Worm (Caenorhabditis elegans): ENCODE data around the gene Y73C8B.1.

Gene Y73C8B.1

ce11 chrV:3196832-3197329 is at the start of gene Y73C8B.1, which contains the start of gene Y73C8B.5:
TSS of gene Y73C8B.1 (minus strand) at chrV:3196882.
TSS of gene Y73C8B.5 (plus strand) at chrV:3197268.
- TF ChIP-seq che-1 (tag; optimal IDR thresholded peaks at IDR 0.05), result no peak
- no peak for TF ChIP-seq pha-4 (tag; optimal IDR thresholded peaks at IDR 0.05)
- no peak for TF ChIP-seq hlh-13 (GFP tag; optimal IDR thresholded peaks at IDR 0.05)
- TF ChIP-seq mec-3 (tag; optimal IDR thresholded peaks at IDR 0.05; ENCODE audit: borderline replicate concordance), result no peak
- TF ChIP-seq hlh-15 (tag; optimal IDR thresholded peaks at IDR 0.05), result no peak
- TF ChIP-seq ceh-2 (tag; optimal IDR thresholded peaks at IDR 0.05), result no peak
- no peak for TF ChIP-seq K09A11.1 (tag; optimal IDR thresholded peaks at IDR 0.05; ENCODE audit: insufficient read depth)
- TF ChIP-seq ama-1 (optimal IDR thresholded peaks at IDR 0.05), result no peak
- TF ChIP-seq ceh-19 (GFP tag; optimal IDR thresholded peaks at IDR 0.05), result no peak
- TF ChIP-seq unc-55 (GFP tag; optimal IDR thresholded peaks at IDR 0.05), result no peak
- TF ChIP-seq ceh-22 (tag; optimal IDR thresholded peaks at IDR 0.05), result no peak
- TF ChIP-seq ceh-9 (tag; optimal IDR thresholded peaks at IDR 0.05), result no peak

ce11 chrV:3244703-3245102 is 48.0 kb upstream of the Y73C8B.1 start, which contains the start of gene srj-7:
TSS of gene srj-7 (plus strand) at chrV:3245003.
- TF ChIP-seq T23F11.4 (GFP tag; optimal IDR thresholded peaks at IDR 0.05), result no peak
- no peak for TF ChIP-seq ceh-31 (tag; optimal IDR thresholded peaks at IDR 0.05)
- TF ChIP-seq pat-9 (tag; optimal IDR thresholded peaks at IDR 0.05), result no peak
- no peak for TF ChIP-seq ceh-48 (tag; optimal IDR thresholded peaks at IDR 0.05)
- no peak for TF ChIP-seq lin-11 (tag; optimal IDR thresholded peaks at IDR 0.05)

- TF ChIP-seq eyg-1 (tag; optimal IDR thresholded peaks at IDR 0.05) (no peak), ceh-2 (tag; optimal IDR thresholded peaks at IDR 0.05) (no peak), nhr-232 (tag; optimal IDR thresholded peaks at IDR 0.05) (no peak)
These were observed 46.3 kb upstream of the Y73C8B.1 start, which contains the start of gene gst-23 for ce11 chrV:3242984-3243383. TSS of gene gst-23 (plus strand) at chrV:3243284.

ce11 chrV:3241175-3241574 is 44.5 kb upstream of the Y73C8B.1 start, which contains the start of gene srj-11:
TSS of gene srj-11 (plus strand) at chrV:3241424.
- TF ChIP-seq elt-2 (tag; optimal IDR thresholded peaks at IDR 0.05), result no peak
- TF ChIP-seq ama-1 (optimal IDR thresholded peaks at IDR 0.05), result no peak
- no peak for TF ChIP-seq pha-4 (tag; optimal IDR thresholded peaks at IDR 0.05)
- TF ChIP-seq ref-2 (tag; optimal IDR thresholded peaks at IDR 0.05), result no peak
- no peak for TF ChIP-seq K02D7.2 (tag; optimal IDR thresholded peaks at IDR 0.05)
- TF ChIP-seq ceh-31 (tag; optimal IDR thresholded peaks at IDR 0.05), result no peak
- no peak for TF ChIP-seq K09A11.1 (tag; optimal IDR thresholded peaks at IDR 0.05; ENCODE audit: insufficient read depth)
- TF ChIP-seq ceh-19 (GFP tag; optimal IDR thresholded peaks at IDR 0.05), result no peak

- no peak for TF ChIP-seq sox-2 (GFP tag; IDR thresholded peaks at IDR 0.05)
- TF ChIP-seq ceh-24 (tag; optimal IDR thresholded peaks at IDR 0.05), result no peak
- no peak for TF ChIP-seq ceh-31 (tag; optimal IDR thresholded peaks at IDR 0.05)
- TF ChIP-seq C08G9.2 (tag; optimal IDR thresholded peaks at IDR 0.05), result no peak
- TF ChIP-seq ceh-45 (GFP tag; IDR thresholded peaks at IDR 0.05), result no peak
- TF ChIP-seq unc-55 (GFP tag; optimal IDR thresholded peaks at IDR 0.05), result no peak
- no peak for TF ChIP-seq ceh-9 (tag; optimal IDR thresholded peaks at IDR 0.05)
- TF ChIP-seq lim-6 (tag; optimal IDR thresholded peaks at IDR 0.05), result no peak
- no peak for TF ChIP-seq ttx-3 (tag; optimal IDR thresholded peaks at IDR 0.05)
- no peak for TF ChIP-seq pqm-1 (tag; optimal IDR thresholded peaks at IDR 0.05)
- no peak for TF ChIP-seq unc-86 (tag; optimal IDR thresholded peaks at IDR 0.05)
- no peak for TF ChIP-seq odd-2 (tag; optimal IDR thresholded peaks at IDR 0.05)
- no peak for TF ChIP-seq ceh-34 (tag; optimal IDR thresholded peaks at IDR 0.05)
- TF ChIP-seq nhr-11 (tag; optimal IDR thresholded peaks at IDR 0.05), result no peak
- TF ChIP-seq gmeb-2 (tag; optimal IDR thresholded peaks at IDR 0.05), result no peak
These were observed 39.9 kb upstream of the Y73C8B.1 start, which contains the start of the genes K08D9.9 and str-16 for ce11 chrV:3236610-3237009. TSS of gene K08D9.9 (minus strand) at chrV:3236710. TSS of gene str-16 (plus strand) at chrV:3236875.

All from whole organism, late embryonic.